Fruit fly (Drosophila melanogaster) ovary, adult (tissue): ENCODE data around the gene CG45080.

Source experiments
- CG17801 ChIP-seq: fragments of 200-800 bp; optimal IDR thresholded peaks from 2 replicates; lab custom pipeline; 2019; ENCODE audit warnings: missing biosample characterization, mild to moderate bottlenecking, missing genetic modification characterization, moderate library complexity; ENCODE audit not compliant: partially characterized antibody

Gene CG45080

dm6 chr3R:13275473-13275872, 43.6 kb downstream of the CG45080 start:
- TF ChIP-seq CG17801 (GFP tag; lab: Kevin White, UChicago): no peak

DNA sequence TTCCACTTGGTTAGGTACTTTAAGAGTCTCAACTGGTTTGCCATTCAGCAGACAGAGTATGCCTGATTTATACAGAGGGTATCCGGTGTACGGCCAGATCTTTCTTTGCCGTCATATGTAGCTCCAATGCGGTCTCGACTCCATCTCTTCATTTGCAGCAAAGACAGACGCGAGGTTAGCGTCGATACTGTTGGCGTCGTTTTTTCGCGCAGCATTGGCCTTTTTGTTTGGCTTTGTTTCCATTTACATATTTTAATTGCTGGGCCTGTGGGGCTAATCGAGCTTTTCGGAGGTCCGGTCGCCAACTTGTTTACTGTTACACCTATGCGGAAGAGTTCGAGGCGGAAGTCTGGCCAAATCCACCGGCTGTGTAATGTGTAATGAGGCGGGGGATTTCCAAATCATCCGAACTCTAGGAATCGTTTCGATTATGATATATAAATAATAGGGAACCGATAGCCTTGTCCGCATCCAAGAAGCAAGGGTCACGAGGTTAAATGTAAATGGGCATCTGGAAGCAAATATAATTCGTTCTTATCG, 44.7 kb downstream of the CG45080 start:
- no peak for TF ChIP-seq CG17801 (GFP tag; lab: Kevin White, UChicago)

- TF ChIP-seq CG17801 (GFP tag; lab: Kevin White, UChicago): no peak
These were observed 45.6 kb downstream of the CG45080 start for dm6 chr3R:13273462-13273861.

dm6 chr3R:13271758-13272157, 47.3 kb downstream of the CG45080 start, which contains the start of gene TBC1D5:
Gene TBC1D5, minus strand, starts transcription at chr3R:13272011.
- TF ChIP-seq CG17801 (GFP tag; lab: Kevin White, UChicago): peak; percentile 10

DNA sequence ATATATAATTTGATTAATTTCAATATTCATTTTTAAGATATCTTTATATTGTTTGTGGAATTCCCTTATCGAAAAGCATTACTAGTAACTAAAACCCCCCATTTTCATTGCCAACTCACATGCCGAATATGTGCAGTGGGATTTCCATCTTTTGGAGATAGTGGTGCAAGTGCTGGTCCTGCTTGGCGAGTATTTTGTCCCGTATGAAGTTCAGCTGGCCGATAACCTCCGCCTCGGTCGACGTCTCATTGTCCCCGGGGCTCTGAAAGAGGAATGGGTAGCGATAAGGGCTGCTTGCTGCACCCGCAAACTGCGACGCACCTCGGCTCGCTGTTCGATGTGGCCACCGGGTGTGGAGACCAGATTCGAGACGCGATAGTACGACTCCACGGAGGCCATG, 48.4 kb downstream of the CG45080 start:
- no peak for TF ChIP-seq CG17801 (GFP tag; lab: Kevin White, UChicago)
